Fruit fly (Drosophila melanogaster) whole organism, embryonic: ENCODE measurements around the gene CG12702.

Source experiments
- CG10543 ChIP-seq: fragments of 200-800 bp; sonication (Bioruptor generic); optimal IDR thresholded peaks from 3 replicates; lab custom pipeline; 2017; ENCODE audit warnings: missing biosample characterization, mild to moderate bottlenecking, missing genetic modification characterization, moderate library complexity
- MTF-1 ChIP-seq: fragments of 200-800 bp; sonication (Bioruptor generic); optimal IDR thresholded peaks from 2 replicates; lab custom pipeline; 2018; ENCODE audit warnings: missing biosample characterization, mild to moderate bottlenecking, missing genetic modification characterization, borderline replicate concordance

DNA sequence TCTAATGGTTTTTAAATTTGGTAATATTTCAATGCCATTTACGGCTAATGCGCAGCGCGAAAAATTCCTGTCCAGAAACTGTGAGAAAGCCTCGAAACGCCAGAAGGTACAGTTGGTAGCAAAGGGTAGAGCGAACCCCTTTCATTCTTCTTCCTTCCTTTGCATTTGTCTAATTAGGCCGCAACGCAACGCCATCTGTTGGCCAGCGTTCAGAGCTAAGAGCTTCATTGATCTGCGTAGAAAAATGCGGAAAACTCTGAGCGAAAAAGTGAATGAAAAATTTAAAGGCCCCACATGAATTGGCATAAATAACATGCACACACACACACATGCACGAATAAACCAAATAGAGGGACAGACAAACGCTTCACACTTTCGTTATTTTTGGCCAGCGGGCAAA is 46.4 kb upstream of the CG12702 start:
- TF ChIP-seq MTF-1 (GFP tag; lab: Kevin White, UChicago) (no peak), CG10543 (GFP tag; lab: Kevin White, UChicago) (no peak)
